Fruit fly (Drosophila melanogaster) whole organism, pupa: ENCODE measurements around the gene Abi.

ENCODE experiments used
- CG12605 ChIP-seq: fragments of 200-800 bp; sonication (Bioruptor generic); IDR thresholded peaks from 2 replicates; pipeline ENCODE4 v1.3.6; 2022; ENCODE audit warnings: missing biosample characterization, missing genetic modification characterization
- CG13204 ChIP-seq: fragments of 200-800 bp; sonication (Bioruptor generic); optimal IDR thresholded peaks from 2 replicates; lab custom pipeline; 2018; ENCODE audit warnings: missing biosample characterization, mild to moderate bottlenecking, missing genetic modification characterization, moderate library complexity
- CG15710 ChIP-seq: fragments of 200-800 bp; sonication (Bioruptor generic); optimal IDR thresholded peaks from 2 replicates; lab custom pipeline; 2018; ENCODE audit warnings: missing biosample characterization, mild to moderate bottlenecking, missing genetic modification characterization, moderate library complexity
- CG32121 ChIP-seq: fragments of 200-800 bp; sonication (Bioruptor generic); IDR thresholded peaks from 2 replicates; pipeline ENCODE4 v1.3.6; 2022; ENCODE audit warnings: missing biosample characterization, missing genetic modification characterization
- CG34367 ChIP-seq: fragments of 200-800 bp; sonication (Bioruptor generic); optimal IDR thresholded peaks from 2 replicates; lab custom pipeline; 2018; ENCODE audit warnings: missing biosample characterization, mild to moderate bottlenecking, missing genetic modification characterization
- CG4496 ChIP-seq: fragments of 200-800 bp; sonication (Bioruptor generic); IDR thresholded peaks from 3 replicates; pipeline ENCODE4 v1.3.6; 2022; ENCODE audit warnings: missing biosample characterization, missing genetic modification characterization
- CG8159 ChIP-seq: fragments of 200-800 bp; sonication (Bioruptor generic); optimal IDR thresholded peaks from 3 replicates; lab custom pipeline; 2018; ENCODE audit warnings: missing biosample characterization, mild to moderate bottlenecking, missing genetic modification characterization, moderate library complexity
- CG8301 ChIP-seq: fragments of 200-800 bp; sonication (Bioruptor generic); optimal IDR thresholded peaks from 2 replicates; lab custom pipeline; 2018; ENCODE audit warnings: missing biosample characterization, mild to moderate bottlenecking, missing genetic modification characterization
- CG9948 ChIP-seq: fragments of 200-800 bp; sonication (Bioruptor generic); optimal IDR thresholded peaks from 2 replicates; lab custom pipeline; 2018; ENCODE audit warnings: missing biosample characterization, mild to moderate bottlenecking, missing genetic modification characterization, moderate library complexity
- D1 ChIP-seq: fragments of 200-800 bp; sonication (Bioruptor generic); optimal IDR thresholded peaks from 2 replicates; lab custom pipeline; 2018; ENCODE audit warnings: missing biosample characterization, mild to moderate bottlenecking, missing genetic modification characterization, moderate library complexity
- Ets98B ChIP-seq: fragments of 200-800 bp; sonication (Bioruptor generic); IDR thresholded peaks from 2 replicates; pipeline ENCODE4 v1.3.6; 2022; ENCODE audit warnings: missing biosample characterization, missing genetic modification characterization
- Pif1B ChIP-seq: fragments of 200-800 bp; sonication (Bioruptor generic); optimal IDR thresholded peaks from 3 replicates; lab custom pipeline; 2016; ENCODE audit warnings: missing biosample characterization, missing genetic modification characterization
- fd96Ca ChIP-seq: fragments of 200-800 bp; sonication (Bioruptor generic); IDR thresholded peaks from 3 replicates; pipeline ENCODE4 v1.3.6; 2022; ENCODE audit warnings: missing biosample characterization, missing genetic modification characterization
- gl ChIP-seq: fragments of 200-800 bp; sonication (Bioruptor generic); optimal IDR thresholded peaks from 2 replicates; lab custom pipeline; 2018; ENCODE audit warnings: missing biosample characterization, mild to moderate bottlenecking, missing genetic modification characterization

- TF ChIP-seq D1 (no peak), CG8159 (tag; lab: Kevin White, UChicago) (no peak), Ets98B (GFP tag; lab: Robert Waterston, UW) (no peak), CG4496 (GFP tag; lab: Robert Waterston, UW) (no peak), CG8301 (tag; lab: Kevin White, UChicago) (no peak), CG13204 (no peak), CG9948 (no peak), CG15710 (tag; lab: Kevin White, UChicago) (no peak), CG32121 (GFP tag; lab: Robert Waterston, UW) (no peak), fd96Ca (GFP tag; lab: Robert Waterston, UW) (no peak), gl (tag; lab: Kevin White, UChicago) (no peak), CG34367 (tag; lab: Kevin White, UChicago) (no peak), CG12605 (GFP tag; lab: Robert Waterston, UW) (no peak), Pif1B (GFP tag; lab: Kevin White, UChicago) (no peak)
These were observed 31.5 kb upstream of the Abi start, which contains the start of gene Recs1 for dm6 chr3R:14153729-14154128.
